Worm (Caenorhabditis elegans): Measurements from ENCODE around the gene set-16.

Gene set-16

ce11 chrIII:13624226-13624625, 19.5 kb upstream of the set-16 start, which contains the start of gene taf-9 (continued):
- no peak for TF ChIP-seq ceh-100 (GFP tag; IDR thresholded peaks at IDR 0.05)
- peak; percentile 2 for TF ChIP-seq snpc-3.4 (tag; optimal IDR thresholded peaks at IDR 0.05)
- no peak for TF ChIP-seq F49E8.2 (tag; optimal IDR thresholded peaks at IDR 0.05; ENCODE audit: insufficient read depth)
- TF ChIP-seq die-1 (tag; optimal IDR thresholded peaks at IDR 0.05) = no peak
- no peak for TF ChIP-seq F37B4.10 (GFP tag; IDR thresholded peaks at IDR 0.05)
- no peak for TF ChIP-seq nfyb-1 (GFP tag; IDR thresholded peaks at IDR 0.05)
- no peak for TF ChIP-seq F57A8.1 (GFP tag; optimal IDR thresholded peaks at IDR 0.05)
- TF ChIP-seq F55B11.4 (tag; optimal IDR thresholded peaks at IDR 0.05; ENCODE audit: borderline replicate concordance, insufficient read depth) = no peak
- 0 out of 2 replicates have a peak, but pooled peaks have one; percentile 39 for TF ChIP-seq ceh-58 (GFP tag; IDR thresholded peaks at IDR 0.05)
- TF ChIP-seq D2030.7 (GFP tag; IDR thresholded peaks at IDR 0.05) = 0 out of 2 replicates have a peak, but pooled peaks have one; percentile 30
- peak; percentile 18 for TF ChIP-seq F10E7.11 (tag; optimal IDR thresholded peaks at IDR 0.05)
- no peak for TF ChIP-seq pha-4 (tag; optimal IDR thresholded peaks at IDR 0.05)
- TF ChIP-seq Y56A3A.18 (GFP tag; IDR thresholded peaks at IDR 0.05) = no peak
- TF ChIP-seq rec-8 (tag; optimal IDR thresholded peaks at IDR 0.05) = no peak
- TF ChIP-seq hsf-1 (GFP tag; IDR thresholded peaks at IDR 0.05) = 0 out of 2 replicates have a peak, but pooled peaks have one; percentile 27
- TF ChIP-seq efl-1 (GFP tag; optimal IDR thresholded peaks at IDR 0.05) = no peak
- TF ChIP-seq aptf-3 (GFP tag; IDR thresholded peaks at IDR 0.05) = 0 out of 2 replicates have a peak, but pooled peaks have one; percentile 12
- no peak for TF ChIP-seq mcd-1 (GFP tag; IDR thresholded peaks at IDR 0.05)
- TF ChIP-seq ccch-3 (GFP tag; optimal IDR thresholded peaks at IDR 0.05) = no peak
- TF ChIP-seq atf-7 (tag; optimal IDR thresholded peaks at IDR 0.05) = no peak
- TF ChIP-seq K12H6.12 (tag; optimal IDR thresholded peaks at IDR 0.05) = no peak
- no peak for TF ChIP-seq Y95B8A.8 (GFP tag; IDR thresholded peaks at IDR 0.05)
- no peak for TF ChIP-seq rcor-1 (GFP tag; IDR thresholded peaks at IDR 0.05)
- no peak for TF ChIP-seq F52B5.7 (tag; optimal IDR thresholded peaks at IDR 0.05)
- TF ChIP-seq unc-130 (GFP tag; optimal IDR thresholded peaks at IDR 0.05) = no peak
- no peak for TF ChIP-seq pbrm-1 (GFP tag; IDR thresholded peaks at IDR 0.05)
- peak; percentile 71 for TF ChIP-seq repo-1 (tag; optimal IDR thresholded peaks at IDR 0.05)
- peak; percentile 58; the same call in 1 of the 2 replicates for TF ChIP-seq Y53G8AR.9 (GFP tag; conservative IDR thresholded peaks at IDR 0.05)
- no peak for TF ChIP-seq lin-40 (tag; optimal IDR thresholded peaks at IDR 0.05)
- no peak for TF ChIP-seq fkh-3 (tag; optimal IDR thresholded peaks at IDR 0.05)

- TF ChIP-seq mel-28 (tag; optimal IDR thresholded peaks at IDR 0.05; ENCODE audit: borderline replicate concordance) (no peak), K11D2.4 (GFP tag; IDR thresholded peaks at IDR 0.05) (no peak), mxl-1 (tag; optimal IDR thresholded peaks at IDR 0.05) (no peak), nfya-2 (GFP tag; IDR thresholded peaks at IDR 0.05) (peak; percentile 68; the same call in 1 of the 2 replicates), hmg-1.2 (GFP tag; IDR thresholded peaks at IDR 0.05) (no peak), die-1 (tag; optimal IDR thresholded peaks at IDR 0.05) (peak; percentile 26), ztf-3 (GFP tag; optimal IDR thresholded peaks at IDR 0.05) (no peak), sdz-38 (tag; optimal IDR thresholded peaks at IDR 0.05) (no peak), ama-1 (optimal IDR thresholded peaks at IDR 0.05) (no peak), ama-1 (GFP tag; optimal IDR thresholded peaks at IDR 0.05) (peak in 1 of 2 experiments; percentile 52), ekl-4 (GFP tag; IDR thresholded peaks at IDR 0.05) (peak; percentile 17; the same call in 1 of the 2 replicates), nfyb-1 (GFP tag; IDR thresholded peaks at IDR 0.05) (peak; percentile 64; the same call in 1 of the 2 replicates), snpc-3.4 (tag; optimal IDR thresholded peaks at IDR 0.05) (no peak), fkh-3 (tag; optimal IDR thresholded peaks at IDR 0.05) (no peak), attf-6 (GFP tag; IDR thresholded peaks at IDR 0.05) (no peak), nhr-179 (tag; optimal IDR thresholded peaks at IDR 0.05) (no peak), tlf-1 (GFP tag; optimal IDR thresholded peaks at IDR 0.05) (peak; percentile 50), snpc-1.1 (tag; optimal IDR thresholded peaks at IDR 0.05; ENCODE audit: insufficient read depth) (no peak), F57C9.4 (tag; optimal IDR thresholded peaks at IDR 0.05) (peak; percentile 7), ceh-91 (GFP tag; IDR thresholded peaks at IDR 0.05) (no peak), F57A8.1 (GFP tag; optimal IDR thresholded peaks at IDR 0.05) (no peak), sptf-2 (GFP tag; optimal IDR thresholded peaks at IDR 0.05) (no peak)
Observed at ce11 chrIII:13625650-13626430, 17.9 kb upstream of the set-16 start.

Measured in whole organism, young adult.